Worm (Caenorhabditis elegans): Measurements from ENCODE around the gene acr-9.

acr-9 gene

DNA sequence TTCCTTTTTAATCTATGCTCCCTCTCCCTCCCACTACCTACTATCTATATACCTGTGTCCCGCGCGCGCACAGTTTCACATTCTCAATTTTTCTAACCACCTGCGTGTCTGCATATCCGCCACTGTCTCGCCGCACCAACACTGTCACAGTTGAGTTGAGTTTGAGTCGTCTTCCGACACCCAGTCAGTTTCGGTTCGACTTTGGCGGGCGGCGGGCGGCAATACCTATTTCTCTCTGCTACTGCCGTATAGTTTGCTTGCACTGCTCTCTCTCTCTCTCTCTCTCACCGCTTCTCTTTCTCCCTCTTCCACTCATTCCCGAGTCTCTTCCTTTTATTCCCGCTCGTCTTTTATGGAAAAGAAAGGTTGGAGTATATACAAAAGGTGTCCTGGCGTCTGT lies 28.7 kb upstream of the acr-9 start (continued):
- TF ChIP-seq pros-1 (tag; optimal IDR thresholded peaks at IDR 0.05) (peak; percentile 33), pha-2 (tag; optimal IDR thresholded peaks at IDR 0.05) (peak; percentile 20), mec-3 (tag; optimal IDR thresholded peaks at IDR 0.05; ENCODE audit: borderline replicate concordance) (no peak), lin-11 (tag; optimal IDR thresholded peaks at IDR 0.05) (no peak), sdc-2 (tag; optimal IDR thresholded peaks at IDR 0.05) (peak; percentile 41), unc-42 (tag; optimal IDR thresholded peaks at IDR 0.05) (no peak), pqm-1 (tag; optimal IDR thresholded peaks at IDR 0.05) (no peak), ceh-31 (tag; optimal IDR thresholded peaks at IDR 0.05) (peak; percentile 53), zip-5 (tag; optimal IDR thresholded peaks at IDR 0.05) (no peak), dmd-4 (tag; optimal IDR thresholded peaks at IDR 0.05; ENCODE audit: borderline replicate concordance) (no peak), ceh-18 (tag; optimal IDR thresholded peaks at IDR 0.05) (peak; percentile 43), elt-4 (tag; optimal IDR thresholded peaks at IDR 0.05) (no peak), hlh-13 (GFP tag; optimal IDR thresholded peaks at IDR 0.05) (no peak), ets-4 (tag; optimal IDR thresholded peaks at IDR 0.05) (no peak), unc-3 (GFP tag; conservative IDR thresholded peaks at IDR 0.05) (no peak), unc-3 (tag; optimal IDR thresholded peaks at IDR 0.05) (no peak), ceh-30 (tag; optimal IDR thresholded peaks at IDR 0.05) (no peak), ceh-2 (tag; optimal IDR thresholded peaks at IDR 0.05) (peak; percentile 6), hlh-30 (tag; optimal IDR thresholded peaks at IDR 0.05; ENCODE audit: insufficient read depth) (peak; percentile 25), ceh-48 (tag; optimal IDR thresholded peaks at IDR 0.05) (no peak), ama-1 (optimal IDR thresholded peaks at IDR 0.05) (no peak), ceh-34 (tag; optimal IDR thresholded peaks at IDR 0.05) (peak; percentile 23), T23F11.4 (GFP tag; optimal IDR thresholded peaks at IDR 0.05) (peak; percentile 46)

DNA sequence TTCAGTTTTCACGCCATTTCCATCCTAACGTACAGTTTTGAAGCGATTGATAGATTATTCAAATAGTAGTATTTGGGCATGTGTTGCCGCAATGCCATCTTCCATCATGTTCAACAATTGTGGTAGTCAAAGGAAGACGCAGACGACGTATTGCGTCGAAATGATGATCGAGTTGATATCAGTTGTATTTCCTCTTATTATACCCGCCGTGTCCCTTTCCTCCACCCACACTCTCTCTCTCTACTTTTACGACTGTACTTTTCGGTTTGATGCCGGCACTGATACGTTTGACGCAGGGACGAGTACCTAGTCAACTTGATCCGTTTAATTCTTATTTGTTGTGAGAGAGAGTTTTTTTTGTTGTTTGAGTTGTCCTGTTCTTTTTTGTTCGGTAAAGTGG lies 25.9 kb upstream of the acr-9 start:
- TF ChIP-seq ceh-14 (tag; optimal IDR thresholded peaks at IDR 0.05) (no peak), fax-1 (tag; optimal IDR thresholded peaks at IDR 0.05) (no peak), ceh-24 (tag; optimal IDR thresholded peaks at IDR 0.05) (no peak), pqm-1 (tag; optimal IDR thresholded peaks at IDR 0.05) (no peak), ceh-31 (tag; optimal IDR thresholded peaks at IDR 0.05) (no peak), F13H6.1 (tag; optimal IDR thresholded peaks at IDR 0.05) (no peak), hlh-6 (tag; optimal IDR thresholded peaks at IDR 0.05) (no peak), ceh-34 (tag; optimal IDR thresholded peaks at IDR 0.05) (no peak), C08G9.2 (tag; optimal IDR thresholded peaks at IDR 0.05) (no peak), ref-2 (tag; optimal IDR thresholded peaks at IDR 0.05) (no peak)

DNA sequence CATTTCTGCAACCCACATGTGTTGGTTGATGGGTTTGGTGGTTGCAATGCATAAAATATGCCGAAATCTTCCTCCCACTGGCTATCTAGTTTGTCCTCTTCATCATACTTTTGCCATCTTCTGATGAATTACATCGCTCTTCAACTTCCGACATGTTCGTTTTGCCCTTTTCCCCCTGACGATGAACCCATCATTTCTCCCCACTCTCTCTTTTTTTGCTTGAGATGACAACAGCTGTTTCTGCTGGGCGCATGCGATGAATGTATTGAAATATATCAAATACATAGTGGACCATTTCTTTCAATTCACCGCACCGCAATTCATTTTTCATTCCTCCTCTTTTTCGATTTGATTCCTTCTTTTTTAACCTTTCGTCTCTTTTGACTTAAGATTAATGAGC lies 24.3 kb upstream of the acr-9 start:
- TF ChIP-seq nhr-232 (tag; optimal IDR thresholded peaks at IDR 0.05) (no peak), ceh-18 (tag; optimal IDR thresholded peaks at IDR 0.05) (peak; percentile 8)

ce11 chrX:13669641-13670040 lies 22.9 kb upstream of the acr-9 start:
- no peak for TF ChIP-seq gmeb-2 (tag; optimal IDR thresholded peaks at IDR 0.05)
- peak; percentile 45; the same call in 1 of the 2 replicates for TF ChIP-seq sox-2 (GFP tag; IDR thresholded peaks at IDR 0.05)
- TF ChIP-seq ceh-31 (tag; optimal IDR thresholded peaks at IDR 0.05), result peak; percentile 30
- TF ChIP-seq nfya-1 (tag; optimal IDR thresholded peaks at IDR 0.05), result peak; percentile 23
- peak; percentile 68 for TF ChIP-seq tbx-2 (tag; optimal IDR thresholded peaks at IDR 0.05)
- TF ChIP-seq pax-1 (tag; optimal IDR thresholded peaks at IDR 0.05), result peak; percentile 56
- peak; percentile 11 for TF ChIP-seq ceh-34 (tag; optimal IDR thresholded peaks at IDR 0.05)
- TF ChIP-seq elt-2 (tag; optimal IDR thresholded peaks at IDR 0.05), result peak; percentile 38
- no peak for TF ChIP-seq ceh-48 (tag; optimal IDR thresholded peaks at IDR 0.05)
- peak; percentile 72 for TF ChIP-seq sdc-2 (tag; optimal IDR thresholded peaks at IDR 0.05)
- no peak for TF ChIP-seq unc-55 (GFP tag; optimal IDR thresholded peaks at IDR 0.05)
